Worm (Caenorhabditis elegans) whole organism, mixed stage, embryonic: Measurements from ENCODE around the gene elpc-4.

Source experiments
- M03D4.4 ChIP-seq: sonication (generic microtip); optimal IDR thresholded peaks from 2 replicates; lab custom pipeline; 2017; ENCODE audit warnings: mild to moderate bottlenecking, missing genetic modification characterization, missing compliant biosample characterization
- bed-3 ChIP-seq: fragments of 200-800 bp; sonication (Bioruptor generic); optimal IDR thresholded peaks from 3 replicates; lab custom pipeline; 2018; ENCODE audit warnings: mild to moderate bottlenecking, missing genetic modification characterization, moderate library complexity, missing compliant biosample characterization
- ceh-39 ChIP-seq: fragments of 150-350 bp; optimal IDR thresholded peaks from 2 replicates; lab custom pipeline; 2014; ENCODE audit warnings: missing biosample characterization, missing genetic modification characterization
- ceh-43 ChIP-seq: fragments of 200-800 bp; sonication (Bioruptor generic); optimal IDR thresholded peaks from 2 replicates; lab custom pipeline; 2018; ENCODE audit warnings: mild to moderate bottlenecking, missing genetic modification characterization, moderate library complexity, missing compliant biosample characterization
- ceh-83 ChIP-seq: fragments of 200-800 bp; sonication (Bioruptor generic); optimal IDR thresholded peaks from 2 replicates; lab custom pipeline; 2018; ENCODE audit warnings: mild to moderate bottlenecking, missing genetic modification characterization, missing compliant biosample characterization
- ces-1 ChIP-seq: fragments of 150-350 bp; optimal IDR thresholded peaks from 2 replicates; lab custom pipeline; 2014; ENCODE audit warnings: missing biosample characterization, missing genetic modification reagents, missing genetic modification characterization
- drap-1 ChIP-seq: fragments of 200-800 bp; sonication (Bioruptor generic); optimal IDR thresholded peaks from 3 replicates; lab custom pipeline; 2018; ENCODE audit warnings: mild to moderate bottlenecking, missing genetic modification characterization, missing compliant biosample characterization
- elt-1 ChIP-seq: sonication (generic microtip); optimal IDR thresholded peaks from 2 replicates; lab custom pipeline; 2017; ENCODE audit warnings: missing genetic modification characterization, mild to moderate bottlenecking, missing compliant biosample characterization, antibody characterized with exemption, moderate library complexity, borderline replicate concordance; ENCODE audit not compliant: insufficient read depth
- flh-1 ChIP-seq: fragments of 200-800 bp; sonication (Bioruptor generic); optimal IDR thresholded peaks from 2 replicates; lab custom pipeline; 2018; ENCODE audit warnings: mild to moderate bottlenecking, missing genetic modification characterization, moderate library complexity, missing compliant biosample characterization
- ham-2 ChIP-seq: fragments of 200-800 bp; sonication (Bioruptor generic); optimal IDR thresholded peaks from 2 replicates; lab custom pipeline; 2018; ENCODE audit warnings: mild to moderate bottlenecking, missing genetic modification characterization, missing compliant biosample characterization
- hlh-1 ChIP-seq: fragments of 150-350 bp; optimal IDR thresholded peaks from 2 replicates; lab custom pipeline; 2014; ENCODE audit warnings: missing biosample characterization, missing genetic modification reagents, missing genetic modification characterization
- lin-13 ChIP-seq: fragments of 150-350 bp; optimal IDR thresholded peaks from 2 replicates; lab custom pipeline; 2014; ENCODE audit warnings: missing biosample characterization, missing genetic modification characterization
- lin-32 ChIP-seq: fragments of 200-800 bp; sonication (Bioruptor generic); optimal IDR thresholded peaks from 2 replicates; lab custom pipeline; 2018; ENCODE audit warnings: mild to moderate bottlenecking, missing genetic modification characterization, missing compliant biosample characterization
- lsy-2 ChIP-seq: fragments of 150-350 bp; optimal IDR thresholded peaks from 2 replicates; lab custom pipeline; 2014; ENCODE audit warnings: missing biosample characterization, missing genetic modification characterization
- mab-5 ChIP-seq: fragments of 150-350 bp; optimal IDR thresholded peaks from 2 replicates; lab custom pipeline; 2014; ENCODE audit warnings: missing biosample characterization, missing genetic modification characterization
- mep-1 ChIP-seq: fragments of 150-350 bp; optimal IDR thresholded peaks from 2 replicates; lab custom pipeline; 2017; ENCODE audit warnings: missing biosample characterization, missing genetic modification reagents, missing genetic modification characterization, inconsistent platforms
- mls-2 ChIP-seq: sonication (generic microtip); optimal IDR thresholded peaks from 2 replicates; lab custom pipeline; 2016; ENCODE audit warnings: mild to moderate bottlenecking, missing genetic modification characterization, moderate library complexity, missing compliant biosample characterization
- nhr-12 ChIP-seq: fragments of 150-350 bp; optimal IDR thresholded peaks from 2 replicates; lab custom pipeline; 2014; ENCODE audit warnings: missing biosample characterization, missing genetic modification characterization
- nhr-2 ChIP-seq: fragments of 150-350 bp; optimal IDR thresholded peaks from 2 replicates; lab custom pipeline; 2014; ENCODE audit warnings: missing biosample characterization, missing genetic modification characterization
- nhr-237 ChIP-seq: fragments of 150-350 bp; optimal IDR thresholded peaks from 2 replicates; lab custom pipeline; 2014; ENCODE audit warnings: missing biosample characterization, missing genetic modification characterization
- nhr-28 ChIP-seq: fragments of 150-350 bp; optimal IDR thresholded peaks from 2 replicates; lab custom pipeline; 2014; ENCODE audit warnings: missing biosample characterization, missing genetic modification characterization
- nhr-76 ChIP-seq: sonication (generic microtip); optimal IDR thresholded peaks from 2 replicates; lab custom pipeline; 2017; ENCODE audit warnings: missing biosample characterization, missing genetic modification characterization
- pha-4 ChIP-seq: fragments of 150-350 bp; optimal IDR thresholded peaks from 2 replicates; lab custom pipeline; 2018; ENCODE audit warnings: missing biosample characterization, missing genetic modification reagents, missing genetic modification characterization
- sem-2 ChIP-seq: fragments of 200-800 bp; sonication (Bioruptor generic); optimal IDR thresholded peaks from 2 replicates; lab custom pipeline; 2018; ENCODE audit warnings: mild to moderate bottlenecking, missing genetic modification characterization, missing compliant biosample characterization
- snpc-4 ChIP-seq: fragments of 150-350 bp; optimal IDR thresholded peaks from 2 replicates; lab custom pipeline; 2014; ENCODE audit warnings: missing biosample characterization, missing genetic modification characterization
- sptf-1 ChIP-seq: sonication (generic microtip); optimal IDR thresholded peaks from 2 replicates; lab custom pipeline; 2017; ENCODE audit warnings: mild to moderate bottlenecking, missing genetic modification characterization, moderate library complexity, missing compliant biosample characterization
- tbx-8 ChIP-seq: fragments of 200-800 bp; sonication (Bioruptor generic); optimal IDR thresholded peaks from 2 replicates; lab custom pipeline; 2018; ENCODE audit warnings: mild to moderate bottlenecking, missing genetic modification characterization, moderate library complexity, missing compliant biosample characterization
- unc-120 ChIP-seq: sonication (generic microtip); optimal IDR thresholded peaks from 2 replicates; lab custom pipeline; 2017; ENCODE audit warnings: missing genetic modification characterization, missing compliant biosample characterization; ENCODE audit not compliant: poor library complexity, severe bottlenecking
- unc-39 ChIP-seq: fragments of 150-350 bp; optimal IDR thresholded peaks from 2 replicates; lab custom pipeline; 2014; ENCODE audit warnings: missing biosample characterization, missing genetic modification characterization
- unc-62 ChIP-seq: fragments of 150-350 bp; optimal IDR thresholded peaks from 2 replicates; lab custom pipeline; 2014; ENCODE audit warnings: missing biosample characterization, missing genetic modification reagents, missing genetic modification characterization
- zip-8 ChIP-seq: fragments of 150-350 bp; optimal IDR thresholded peaks from 2 replicates; lab custom pipeline; 2014; ENCODE audit warnings: missing biosample characterization, missing genetic modification characterization
- ztf-11 ChIP-seq: fragments of 150-350 bp; optimal IDR thresholded peaks from 2 replicates; lab custom pipeline; 2014; ENCODE audit warnings: missing biosample characterization, missing genetic modification characterization

elpc-4 gene

ce11 chrIV:8043722-8044121, 26.9 kb downstream of the elpc-4 start:
- no peak for TF ChIP-seq ceh-83 (GFP tag; lab: Kevin White, UChicago)
- TF ChIP-seq nhr-12, result no peak
- no peak for TF ChIP-seq drap-1 (GFP tag; lab: Kevin White, UChicago)
- TF ChIP-seq hlh-1 (tag; lab: Kevin White, UChicago), result no peak
- TF ChIP-seq ztf-11, result no peak
- no peak for TF ChIP-seq M03D4.4 (tag; lab: Kevin White, UChicago)
- TF ChIP-seq sem-2 (GFP tag; lab: Kevin White, UChicago), result no peak
- TF ChIP-seq mab-5 (tag; lab: Kevin White, UChicago), result no peak
- no peak for TF ChIP-seq mep-1 (tag; lab: Kevin White, UChicago)
- TF ChIP-seq elt-1, result no peak
- TF ChIP-seq mls-2, result no peak
- no peak for TF ChIP-seq lin-32 (GFP tag; lab: Kevin White, UChicago)
- TF ChIP-seq tbx-8 (GFP tag; lab: Kevin White, UChicago), result no peak
- no peak for TF ChIP-seq nhr-2 (tag; lab: Kevin White, UChicago)
- TF ChIP-seq unc-120, result no peak
- no peak for TF ChIP-seq bed-3 (GFP tag; lab: Kevin White, UChicago)
- no peak for TF ChIP-seq nhr-28 (tag; lab: Kevin White, UChicago)
- TF ChIP-seq pha-4 (tag; lab: Kevin White, UChicago), result no peak

- TF ChIP-seq nhr-237 (tag; lab: Kevin White, UChicago) (no peak), ham-2 (GFP tag; lab: Kevin White, UChicago) (no peak), sptf-1 (tag; lab: Kevin White, UChicago) (no peak), pha-4 (tag; lab: Kevin White, UChicago) (no peak), mls-2 (no peak), ztf-11 (no peak), lin-32 (GFP tag; lab: Kevin White, UChicago) (no peak), sem-2 (GFP tag; lab: Kevin White, UChicago) (no peak), lsy-2 (tag; lab: Kevin White, UChicago) (no peak), lin-13 (tag; lab: Kevin White, UChicago) (no peak), zip-8 (tag; lab: Kevin White, UChicago) (no peak), nhr-2 (tag; lab: Kevin White, UChicago) (no peak), unc-62 (GFP tag; lab: Kevin White, UChicago) (no peak), bed-3 (GFP tag; lab: Kevin White, UChicago) (no peak), ceh-43 (GFP tag; lab: Kevin White, UChicago) (no peak), snpc-4 (no peak), unc-39 (tag; lab: Kevin White, UChicago) (no peak)
These were observed 27.8 kb downstream of the elpc-4 start, which contains the start of gene nhr-258 for ce11 chrIV:8044574-8044973. Gene nhr-258, plus strand, starts transcription at chrIV:8044938.

ce11 chrIV:8048083-8048482, 31.3 kb downstream of the elpc-4 start:
- TF ChIP-seq ceh-43 (GFP tag; lab: Kevin White, UChicago), result no peak
- TF ChIP-seq lin-13 (tag; lab: Kevin White, UChicago), result no peak
- no peak for TF ChIP-seq mep-1 (tag; lab: Kevin White, UChicago)
- TF ChIP-seq lin-32 (GFP tag; lab: Kevin White, UChicago), result no peak
- no peak for TF ChIP-seq M03D4.4 (tag; lab: Kevin White, UChicago)

ce11 chrIV:8052694-8053093, 35.9 kb downstream of the elpc-4 start:
- TF ChIP-seq unc-62 (GFP tag; lab: Kevin White, UChicago) (no peak), bed-3 (GFP tag; lab: Kevin White, UChicago) (no peak), tbx-8 (GFP tag; lab: Kevin White, UChicago) (no peak), ces-1 (peak; percentile 82), ceh-39 (no peak), nhr-76 (tag; lab: Kevin White, UChicago) (no peak)

ce11 chrIV:8053955-8054354, 37.2 kb downstream of the elpc-4 start:
- TF ChIP-seq ces-1 (peak; percentile 74), nhr-2 (tag; lab: Kevin White, UChicago) (no peak), zip-8 (tag; lab: Kevin White, UChicago) (no peak), flh-1 (GFP tag; lab: Kevin White, UChicago) (no peak)
